Fruit fly (Drosophila melanogaster): ENCODE data around the gene ben.

- no peak for TF ChIP-seq CG1620 (GFP tag; optimal IDR thresholded peaks at IDR 0.05)
- TF ChIP-seq CG7101 (tag; optimal IDR thresholded peaks at IDR 0.05) = no peak
- TF ChIP-seq Hr96 (GFP tag; optimal IDR thresholded peaks at IDR 0.05) = no peak
- no peak for TF ChIP-seq toe (GFP tag; optimal IDR thresholded peaks at IDR 0.05)
- TF ChIP-seq CG5204 (GFP tag; optimal IDR thresholded peaks at IDR 0.05) = no peak
- no peak for TF ChIP-seq kay (GFP tag; ENCODE audit: borderline replicate concordance)
- no peak for TF ChIP-seq CG11617 (GFP tag; optimal IDR thresholded peaks at IDR 0.05)
- TF ChIP-seq bab1 (GFP tag; optimal IDR thresholded peaks at IDR 0.05) = no peak
- TF ChIP-seq pad (GFP tag; optimal IDR thresholded peaks at IDR 0.05) = no peak
- no peak for TF ChIP-seq Clk (GFP tag; optimal IDR thresholded peaks at IDR 0.05)
- no peak for TF ChIP-seq CG12768 (GFP tag; optimal IDR thresholded peaks at IDR 0.05)
Measured at dm6 chrX:13948805-13949361, 47.3 kb upstream of the ben start.

Measured in whole organism, adult.